Fruit fly (Drosophila melanogaster) whole organism, prepupa: ENCODE results near the gene CG6295.

Experiments used
- Blimp-1 ChIP-seq: fragments of 200-800 bp; sonication (Bioruptor generic); optimal IDR thresholded peaks from 3 replicates; lab custom pipeline; 2017; ENCODE audit warnings: missing biosample characterization, missing genetic modification characterization, mild to moderate bottlenecking, moderate library complexity, missing genetic modification reagents
- CG10631 ChIP-seq: fragments of 200-800 bp; sonication (Bioruptor generic); optimal IDR thresholded peaks from 2 replicates; lab custom pipeline; 2016; ENCODE audit warnings: missing biosample characterization, missing genetic modification characterization
- CG10669 ChIP-seq: fragments of 200-800 bp; sonication (Bioruptor generic); optimal IDR thresholded peaks from 3 replicates; lab custom pipeline; 2018; ENCODE audit warnings: missing biosample characterization, mild to moderate bottlenecking, missing genetic modification characterization, moderate library complexity
- CG11294 ChIP-seq: fragments of 200-800 bp; sonication (Bioruptor generic); IDR thresholded peaks from 2 replicates; pipeline ENCODE4 v1.3.6; 2022; ENCODE audit warnings: missing biosample characterization, missing genetic modification characterization
- CG11762 ChIP-seq: fragments of 200-800 bp; sonication (Bioruptor generic); optimal IDR thresholded peaks from 3 replicates; lab custom pipeline; 2016; ENCODE audit warnings: missing biosample characterization, missing genetic modification characterization; ENCODE audit not compliant: insufficient read depth
- CG11902 ChIP-seq: fragments of 200-800 bp; sonication (Bioruptor generic); optimal IDR thresholded peaks from 3 replicates; lab custom pipeline; 2016; ENCODE audit warnings: missing biosample characterization, missing genetic modification characterization
- CG16779 ChIP-seq: fragments of 200-800 bp; sonication (Bioruptor generic); optimal IDR thresholded peaks from 3 replicates; lab custom pipeline; 2017; ENCODE audit warnings: missing biosample characterization, mild to moderate bottlenecking, missing genetic modification characterization
- CG32006 ChIP-seq: fragments of 200-800 bp; sonication (Bioruptor generic); optimal IDR thresholded peaks from 3 replicates; lab custom pipeline; 2017; ENCODE audit warnings: missing biosample characterization, mild to moderate bottlenecking, missing genetic modification characterization
- CG34406 ChIP-seq: fragments of 200-800 bp; sonication (Bioruptor generic); optimal IDR thresholded peaks from 3 replicates; lab custom pipeline; 2016; ENCODE audit warnings: missing biosample characterization, missing genetic modification characterization
- CG4318 ChIP-seq: fragments of 200-800 bp; sonication (Bioruptor generic); optimal IDR thresholded peaks from 3 replicates; lab custom pipeline; 2017; ENCODE audit warnings: missing biosample characterization, mild to moderate bottlenecking, missing genetic modification characterization
- CG6163 ChIP-seq: fragments of 200-800 bp; sonication (Bioruptor generic); IDR thresholded peaks from 3 replicates; pipeline ENCODE4 v1.3.6; 2022; ENCODE audit warnings: missing biosample characterization, missing genetic modification characterization
- CG6276 ChIP-seq: fragments of 200-800 bp; sonication (Bioruptor generic); optimal IDR thresholded peaks from 2 replicates; lab custom pipeline; 2017; ENCODE audit warnings: missing biosample characterization, mild to moderate bottlenecking, missing genetic modification characterization
- CG6792 ChIP-seq: fragments of 200-800 bp; sonication (Bioruptor generic); optimal IDR thresholded peaks from 3 replicates; lab custom pipeline; 2016; ENCODE audit warnings: missing biosample characterization, missing genetic modification characterization
- CG6808 ChIP-seq: fragments of 200-800 bp; sonication (Bioruptor generic); optimal IDR thresholded peaks from 3 replicates; lab custom pipeline; 2017; ENCODE audit warnings: missing biosample characterization, missing genetic modification characterization, mild to moderate bottlenecking, moderate library complexity, missing genetic modification reagents
- CG8119 ChIP-seq: fragments of 200-800 bp; sonication (Bioruptor generic); IDR thresholded peaks from 3 replicates; pipeline ENCODE4 v1.3.6; 2022; ENCODE audit warnings: missing biosample characterization, missing genetic modification characterization
- CG8319 ChIP-seq: fragments of 200-800 bp; sonication (Bioruptor generic); optimal IDR thresholded peaks from 3 replicates; lab custom pipeline; 2016; ENCODE audit warnings: missing biosample characterization, missing genetic modification characterization
- CG8632 ChIP-seq: fragments of 200-800 bp; sonication (Bioruptor generic); optimal IDR thresholded peaks from 3 replicates; lab custom pipeline; 2016; ENCODE audit warnings: missing biosample characterization, missing genetic modification characterization
- CG9139 ChIP-seq: fragments of 200-800 bp; sonication (Bioruptor generic); optimal IDR thresholded peaks from 3 replicates; lab custom pipeline; 2017; ENCODE audit warnings: missing biosample characterization, mild to moderate bottlenecking, missing genetic modification characterization
- Eip78C ChIP-seq: fragments of 200-800 bp; sonication (Bioruptor generic); peaks from one replicate; lab custom pipeline; 2016; ENCODE audit warnings: missing biosample characterization, missing genetic modification characterization
- Eip93F ChIP-seq: fragments of 200-800 bp; sonication (Bioruptor generic); optimal IDR thresholded peaks from 2 replicates; lab custom pipeline; 2016; ENCODE audit warnings: missing biosample characterization, mild to moderate bottlenecking, missing genetic modification characterization
- Ets96B ChIP-seq: fragments of 200-800 bp; optimal IDR thresholded peaks from 2 replicates; lab custom pipeline; 2019; ENCODE audit warnings: missing biosample characterization, mild to moderate bottlenecking, missing genetic modification characterization, moderate library complexity
- Gug ChIP-seq: fragments of 200-800 bp; sonication (Bioruptor generic); IDR thresholded peaks from 2 replicates; pipeline ENCODE4 v1.3.6; 2022; ENCODE audit warnings: missing biosample characterization, missing genetic modification characterization
- Hr38 ChIP-seq: sonication (Bioruptor generic); optimal IDR thresholded peaks from 2 replicates; lab custom pipeline; 2016; ENCODE audit warnings: missing biosample characterization, missing genetic modification characterization
- Hr39 ChIP-seq: fragments of 200-800 bp; sonication (Bioruptor generic); optimal IDR thresholded peaks from 2 replicates; lab custom pipeline; 2016; ENCODE audit warnings: missing biosample characterization, missing genetic modification characterization
- Lpt ChIP-seq: fragments of 200-800 bp; sonication (Bioruptor generic); optimal IDR thresholded peaks from 3 replicates; lab custom pipeline; 2016; ENCODE audit warnings: missing biosample characterization, missing genetic modification characterization
- Smox ChIP-seq: fragments of 200-800 bp; sonication (Bioruptor generic); optimal IDR thresholded peaks from 3 replicates; lab custom pipeline; 2016; ENCODE audit warnings: missing biosample characterization, missing genetic modification characterization
- Sox102F ChIP-seq: fragments of 200-800 bp; sonication (Bioruptor generic); optimal IDR thresholded peaks from 2 replicates; lab custom pipeline; 2016; ENCODE audit warnings: missing biosample characterization, mild to moderate bottlenecking, missing genetic modification characterization
- Sox15 ChIP-seq: fragments of 200-800 bp; sonication (Bioruptor generic); optimal IDR thresholded peaks from 3 replicates; lab custom pipeline; 2016; ENCODE audit warnings: missing biosample characterization, missing genetic modification characterization
- acj6 ChIP-seq: fragments of 200-800 bp; sonication (Bioruptor generic); optimal IDR thresholded peaks from 3 replicates; lab custom pipeline; 2016; ENCODE audit warnings: missing biosample characterization, missing genetic modification characterization
- cyc ChIP-seq: fragments of 200-800 bp; sonication (Bioruptor generic); optimal IDR thresholded peaks from 3 replicates; lab custom pipeline; 2016; ENCODE audit warnings: missing biosample characterization, missing genetic modification characterization
- dac ChIP-seq: fragments of 200-800 bp; sonication (Bioruptor generic); optimal IDR thresholded peaks from 2 replicates; lab custom pipeline; 2017; ENCODE audit warnings: missing biosample characterization, mild to moderate bottlenecking, missing genetic modification characterization
- dsx ChIP-seq: fragments of 200-800 bp; optimal IDR thresholded peaks from 3 replicates; lab custom pipeline; 2019; ENCODE audit warnings: missing biosample characterization, mild to moderate bottlenecking, missing genetic modification characterization, moderate library complexity; ENCODE audit not compliant: poor library complexity, severe bottlenecking
- eg ChIP-seq: fragments of 200-800 bp; sonication (Bioruptor generic); IDR thresholded peaks from 3 replicates; pipeline ENCODE4 v1.3.6; 2022; ENCODE audit warnings: missing biosample characterization, missing genetic modification characterization
- esn ChIP-seq: fragments of 200-800 bp; sonication (Bioruptor generic); optimal IDR thresholded peaks from 2 replicates; lab custom pipeline; 2016; ENCODE audit warnings: missing biosample characterization, mild to moderate bottlenecking, missing genetic modification characterization, moderate library complexity
- fd59A ChIP-seq: fragments of 200-800 bp; sonication (Bioruptor generic); optimal IDR thresholded peaks from 2 replicates; lab custom pipeline; 2017; ENCODE audit warnings: missing biosample characterization, mild to moderate bottlenecking, missing genetic modification characterization, missing genetic modification reagents
- fkh ChIP-seq: fragments of 200-800 bp; sonication (Bioruptor generic); optimal IDR thresholded peaks from 3 replicates; lab custom pipeline; 2017; ENCODE audit warnings: missing biosample characterization, mild to moderate bottlenecking, missing genetic modification characterization, moderate library complexity
- lz ChIP-seq: fragments of 200-800 bp; sonication (Bioruptor generic); optimal IDR thresholded peaks from 3 replicates; lab custom pipeline; 2016; ENCODE audit warnings: missing biosample characterization, missing genetic modification characterization
- net ChIP-seq: fragments of 200-800 bp; sonication (Bioruptor generic); optimal IDR thresholded peaks from 3 replicates; lab custom pipeline; 2016; ENCODE audit warnings: missing biosample characterization, missing genetic modification characterization
- spab ChIP-seq: fragments of 200-800 bp; sonication (Bioruptor generic); optimal IDR thresholded peaks from 2 replicates; lab custom pipeline; 2017; ENCODE audit warnings: missing biosample characterization, mild to moderate bottlenecking, missing genetic modification characterization, missing genetic modification reagents
- ss ChIP-seq, 2 experiments: fragments of 200-800 bp; sonication (Bioruptor generic); optimal IDR thresholded peaks; 2 replicates in 1 of 2; 3 replicates in 1 of 2; lab custom pipeline; 2017 to 2018; ENCODE audit warnings: mild to moderate bottlenecking in 2 of 2, missing biosample characterization in 2 of 2, missing genetic modification characterization in 2 of 2, moderate library complexity in 1 of 2
- topi ChIP-seq: fragments of 200-800 bp; sonication (Bioruptor generic); optimal IDR thresholded peaks from 3 replicates; lab custom pipeline; 2016; ENCODE audit warnings: missing biosample characterization, missing genetic modification characterization
- vri ChIP-seq: fragments of 200-800 bp; sonication (Bioruptor generic); optimal IDR thresholded peaks from 3 replicates; lab custom pipeline; 2016; ENCODE audit warnings: missing biosample characterization, mild to moderate bottlenecking, missing genetic modification characterization

Gene CG6295

dm6 chr3R:27002787-27003186 is 4.1 kb downstream of the CG6295 start:
- no peak for TF ChIP-seq CG16779 (tag; lab: Kevin White, UChicago)
- TF ChIP-seq Sox15 (GFP tag; lab: Kevin White, UChicago), result no peak
- TF ChIP-seq Eip93F (GFP tag; lab: Kevin White, UChicago), result no peak
- TF ChIP-seq spab, result no peak
- TF ChIP-seq CG6808, result no peak
- no peak for TF ChIP-seq CG32006 (GFP tag; lab: Kevin White, UChicago)
- no peak for TF ChIP-seq net (GFP tag; lab: Kevin White, UChicago)
- TF ChIP-seq Ets96B (tag; lab: Kevin White, UChicago), result no peak
- no peak for TF ChIP-seq dac
- TF ChIP-seq CG10669 (GFP tag; lab: Kevin White, UChicago), result no peak
- no peak for TF ChIP-seq Smox (GFP tag; lab: Kevin White, UChicago)
- TF ChIP-seq CG11294 (GFP tag; lab: Robert Waterston, UW), result no peak
- no peak for TF ChIP-seq Gug

- TF ChIP-seq fkh (GFP tag; lab: Kevin White, UChicago) (no peak), Sox102F (GFP tag; lab: Kevin White, UChicago) (no peak), Gug (no peak), Eip78C (GFP tag; lab: Kevin White, UChicago) (no peak), CG8319 (no peak), CG6792 (GFP tag; lab: Kevin White, UChicago) (no peak), Hr38 (GFP tag; lab: Kevin White, UChicago) (no peak), Hr39 (GFP tag; lab: Kevin White, UChicago) (no peak), CG10669 (GFP tag; lab: Kevin White, UChicago) (no peak), lz (no peak), cyc (no peak), ss (GFP tag; optimal IDR thresholded peaks at IDR 0.05; lab: Kevin White, UChicago) (no peak), Blimp-1 (GFP tag; lab: Kevin White, UChicago) (no peak), CG6808 (no peak), spab (no peak), CG6163 (GFP tag; lab: Robert Waterston, UW) (no peak), acj6 (GFP tag; lab: Kevin White, UChicago) (no peak), CG11762 (GFP tag; lab: Kevin White, UChicago) (no peak)
Measured at dm6 chr3R:26999452-26999851, 7.4 kb downstream of the CG6295 start, which contains the start of gene CG31077. Gene CG31077 (plus strand): TSS chr3R:26999752.

- no peak for TF ChIP-seq esn (GFP tag; lab: Kevin White, UChicago)
- TF ChIP-seq CG4318 (GFP tag; lab: Kevin White, UChicago), result no peak
- TF ChIP-seq CG10631 (GFP tag; lab: Kevin White, UChicago), result no peak
- no peak for TF ChIP-seq CG16779 (tag; lab: Kevin White, UChicago)
- TF ChIP-seq fd59A, result no peak
- no peak for TF ChIP-seq Sox102F (GFP tag; lab: Kevin White, UChicago)
- TF ChIP-seq vri, result no peak
- no peak for TF ChIP-seq CG32006 (GFP tag; lab: Kevin White, UChicago)
- no peak for TF ChIP-seq CG8119 (GFP tag; lab: Robert Waterston, UW)
- TF ChIP-seq dac, result no peak
- no peak for TF ChIP-seq Lpt
Measured at dm6 chr3R:26996642-26997041, 10.2 kb downstream of the CG6295 start, which contains the start of gene RYa-R. Gene RYa-R (plus strand): TSS chr3R:26996980.

dm6 chr3R:26994532-26994931 is 12.3 kb downstream of the CG6295 start, which contains the start of gene TwdlC:
Gene TwdlC (plus strand): TSS chr3R:26994832.
- no peak for TF ChIP-seq eg (GFP tag; lab: Robert Waterston, UW)
- no peak for TF ChIP-seq net (GFP tag; lab: Kevin White, UChicago)
- TF ChIP-seq dsx (GFP tag; lab: Kevin White, UChicago), result no peak
- TF ChIP-seq CG6276, result no peak
- no peak for TF ChIP-seq Eip93F (GFP tag; lab: Kevin White, UChicago)
- TF ChIP-seq lz, result no peak
- TF ChIP-seq CG9139 (GFP tag; lab: Kevin White, UChicago), result no peak
- no peak for TF ChIP-seq Gug
- TF ChIP-seq CG34406 (GFP tag; lab: Kevin White, UChicago), result no peak
- TF ChIP-seq cyc, result no peak
- TF ChIP-seq Sox102F (GFP tag; lab: Kevin White, UChicago), result no peak
- TF ChIP-seq topi (GFP tag; lab: Kevin White, UChicago), result no peak
- TF ChIP-seq CG11902 (GFP tag; lab: Kevin White, UChicago), result no peak
- TF ChIP-seq vri, result no peak
- no peak for TF ChIP-seq CG8632 (GFP tag; lab: Kevin White, UChicago)
- TF ChIP-seq CG6163 (GFP tag; lab: Robert Waterston, UW), result no peak
